Worm (Caenorhabditis elegans) whole organism, L4/young adult: Measurements from ENCODE around the gene T10G3.3.

Source experiments
- W03F9.2 ChIP-seq: fragments of 150-350 bp; optimal IDR thresholded peaks from 2 replicates; lab custom pipeline; 2014; ENCODE audit warnings: missing biosample characterization, missing genetic modification characterization
- dao-5 ChIP-seq: sonication (generic microtip); optimal IDR thresholded peaks from 2 replicates; lab custom pipeline; 2016; ENCODE audit warnings: missing genotype, missing genetic modification characterization, moderate library complexity, missing compliant biosample characterization
- him-1 ChIP-seq: sonication (generic microtip); optimal IDR thresholded peaks from 2 replicates; lab custom pipeline; 2016; ENCODE audit warnings: missing genotype, missing genetic modification reagents, missing genetic modification characterization, missing compliant biosample characterization

T10G3.3 gene

ce11 chrV:13441661-13442060, 48.3 kb downstream of the T10G3.3 start, which contains the start of gene col-162:
Gene col-162 (plus strand): TSS chrV:13441961.
- TF ChIP-seq him-1 (no peak), dao-5 (tag; lab: Kevin White, UChicago) (no peak), W03F9.2 (no peak)

ce11 chrV:13437473-13438074, 52.4 kb downstream of the T10G3.3 start, which contains the start of gene mes-4:
Gene mes-4 (minus strand): TSS chrV:13437545.
- no peak for TF ChIP-seq dao-5 (tag; lab: Kevin White, UChicago)
- TF ChIP-seq W03F9.2: no peak
- TF ChIP-seq him-1: no peak
